Worm (Caenorhabditis elegans) whole organism, L2 larva: Measurements from ENCODE around the gene aman-2.

Source experiments
- C34F6.9 ChIP-seq: fragments of 150-350 bp; optimal IDR thresholded peaks from 2 replicates; lab custom pipeline; 2014; ENCODE audit warnings: missing biosample characterization, missing genetic modification characterization
- Y55F3AM.14 ChIP-seq: fragments of 200-800 bp; sonication (Bioruptor generic); optimal IDR thresholded peaks from 2 replicates; lab custom pipeline; 2018; ENCODE audit warnings: mild to moderate bottlenecking, missing genetic modification characterization, missing compliant biosample characterization
- ZK546.5 ChIP-seq: sonication (generic microtip); optimal IDR thresholded peaks from 2 replicates; lab custom pipeline; 2017; ENCODE audit warnings: missing biosample characterization, missing genetic modification characterization
- blmp-1 ChIP-seq: sonication (generic microtip); optimal IDR thresholded peaks from 2 replicates; lab custom pipeline; 2017; ENCODE audit warnings: missing genetic modification characterization, mild to moderate bottlenecking, missing compliant biosample characterization, antibody characterized with exemption, moderate library complexity; ENCODE audit not compliant: insufficient read depth
- ceh-16 ChIP-seq: fragments of 150-350 bp; optimal IDR thresholded peaks from 2 replicates; lab custom pipeline; 2014; ENCODE audit warnings: missing biosample characterization, missing genetic modification characterization
- egl-27 ChIP-seq: sonication (generic microtip); optimal IDR thresholded peaks from 3 replicates; lab custom pipeline; 2017; ENCODE audit warnings: missing biosample characterization, missing genetic modification reagents, missing genetic modification characterization
- elt-1 ChIP-seq: fragments of 150-350 bp; optimal IDR thresholded peaks from 2 replicates; lab custom pipeline; 2014; ENCODE audit warnings: missing biosample characterization, missing genetic modification characterization
- nhr-11 ChIP-seq: fragments of 150-350 bp; optimal IDR thresholded peaks from 2 replicates; lab custom pipeline; 2014; ENCODE audit warnings: missing biosample characterization, missing genetic modification characterization
- nhr-12 ChIP-seq: fragments of 150-350 bp; optimal IDR thresholded peaks from 2 replicates; lab custom pipeline; 2014; ENCODE audit warnings: missing biosample characterization, missing genetic modification characterization
- nhr-237 ChIP-seq: fragments of 150-350 bp; optimal IDR thresholded peaks from 2 replicates; lab custom pipeline; 2014; ENCODE audit warnings: missing biosample characterization, missing genetic modification characterization
- sma-9 ChIP-seq, 2 experiments: fragments of 150-350 bp in 1 of 2; sonication (generic microtip) in 1 of 2; optimal IDR thresholded peaks; 2 replicates each; lab custom pipeline; 2014 to 2016; ENCODE audit warnings: missing genetic modification characterization in 2 of 2, mild to moderate bottlenecking in 1 of 2, missing biosample characterization in 1 of 2, missing compliant biosample characterization in 1 of 2, missing genetic modification reagents in 1 of 2, moderate library complexity in 1 of 2
- unc-39 ChIP-seq: fragments of 150-350 bp; optimal IDR thresholded peaks from 2 replicates; lab custom pipeline; 2014; ENCODE audit warnings: missing biosample characterization, missing genetic modification characterization
- ztf-11 ChIP-seq: sonication (generic microtip); optimal IDR thresholded peaks from 2 replicates; lab custom pipeline; 2017; ENCODE audit warnings: missing biosample characterization, missing genetic modification characterization

DNA sequence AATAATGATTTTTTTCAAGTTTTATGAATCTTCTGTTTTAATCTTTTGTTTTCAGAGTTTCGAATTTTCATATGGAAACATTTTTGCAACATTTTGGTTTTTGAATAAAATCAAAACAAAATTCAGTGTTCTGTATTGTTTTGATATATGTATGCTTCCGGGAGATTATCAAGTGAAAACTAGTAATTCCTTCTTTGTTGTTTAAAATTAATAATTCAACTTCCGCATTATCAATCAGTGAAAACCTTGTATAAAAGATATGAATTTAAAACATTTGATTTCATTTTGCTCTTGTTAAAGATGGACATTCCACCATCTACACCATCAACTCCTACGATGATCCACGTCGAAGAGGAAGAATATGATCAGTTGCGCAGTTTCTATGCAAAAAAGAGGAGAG lies 53.3 kb downstream of the aman-2 start, which contains the start of gene sulp-5:
- no peak for TF ChIP-seq ceh-16 (tag; lab: Kevin White, UChicago)
- TF ChIP-seq unc-39 (tag; lab: Kevin White, UChicago): no peak
- no peak for TF ChIP-seq nhr-237 (tag; lab: Kevin White, UChicago)
- TF ChIP-seq ZK546.5 (tag; lab: Kevin White, UChicago): no peak
- no peak for TF ChIP-seq blmp-1 (tag; lab: Kevin White, UChicago)
- TF ChIP-seq nhr-11 (tag; lab: Kevin White, UChicago): no peak
- TF ChIP-seq Y55F3AM.14: no peak
- TF ChIP-seq C34F6.9 (tag; lab: Kevin White, UChicago): no peak
- TF ChIP-seq ztf-11 (tag; lab: Kevin White, UChicago): no peak
- no peak for TF ChIP-seq egl-27 (tag; lab: Kevin White, UChicago)
- no peak for TF ChIP-seq sma-9 (GFP tag; optimal IDR thresholded peaks at IDR 0.05; lab: Kevin White, UChicago)
- TF ChIP-seq sma-9 (tag; optimal IDR thresholded peaks at IDR 0.05; lab: Kevin White, UChicago): no peak
- TF ChIP-seq nhr-12 (tag; lab: Kevin White, UChicago): no peak
- TF ChIP-seq elt-1 (tag; lab: Kevin White, UChicago): no peak
